Fruit fly (Drosophila melanogaster) whole organism, embryonic: ENCODE measurements around the gene Cpsf5.

Source experiments
- BEAF-32 ChIP-seq: fragments of 200-800 bp; sonication (Bioruptor generic); optimal IDR thresholded peaks from 3 replicates; lab custom pipeline; 2017; ENCODE audit warnings: missing biosample characterization, missing genetic modification characterization, mild to moderate bottlenecking, moderate library complexity, missing genetic modification reagents
- CG1024 ChIP-seq: fragments of 200-800 bp; sonication (Bioruptor generic); IDR thresholded peaks from 2 replicates; pipeline ENCODE4 v1.3.6; 2022; ENCODE audit warnings: missing biosample characterization, missing genetic modification characterization
- CG10274 ChIP-seq: fragments of 200-800 bp; sonication (Bioruptor generic); optimal IDR thresholded peaks from 3 replicates; lab custom pipeline; 2017; ENCODE audit warnings: missing biosample characterization, mild to moderate bottlenecking, missing genetic modification characterization
- CG11504 ChIP-seq: fragments of 200-800 bp; sonication (Bioruptor generic); optimal IDR thresholded peaks from 3 replicates; lab custom pipeline; 2019; ENCODE audit warnings: missing biosample characterization, mild to moderate bottlenecking, missing genetic modification characterization, moderate library complexity
- CG12299 ChIP-seq: fragments of 200-800 bp; sonication (Bioruptor generic); optimal IDR thresholded peaks from 2 replicates; lab custom pipeline; 2018; ENCODE audit warnings: missing biosample characterization, mild to moderate bottlenecking, missing genetic modification characterization
- CG12769 ChIP-seq: fragments of 200-800 bp; sonication (Bioruptor generic); optimal IDR thresholded peaks from 2 replicates; lab custom pipeline; 2019; ENCODE audit warnings: missing biosample characterization, mild to moderate bottlenecking, missing genetic modification characterization, moderate library complexity
- CG14014 ChIP-seq: fragments of 200-800 bp; sonication (Bioruptor generic); IDR thresholded peaks from 2 replicates; pipeline ENCODE4 v1.3.6; 2022; ENCODE audit warnings: missing biosample characterization, missing genetic modification characterization
- CG14710 ChIP-seq: fragments of 200-800 bp; sonication (Bioruptor generic); optimal IDR thresholded peaks from 3 replicates; lab custom pipeline; 2019; ENCODE audit warnings: missing biosample characterization, mild to moderate bottlenecking, missing genetic modification characterization, moderate library complexity
- CG34376 ChIP-seq: fragments of 200-800 bp; sonication (Bioruptor generic); optimal IDR thresholded peaks from 2 replicates; lab custom pipeline; 2018; ENCODE audit warnings: missing biosample characterization, mild to moderate bottlenecking, missing genetic modification characterization
- CG34422 ChIP-seq: fragments of 200-800 bp; sonication (Bioruptor generic); IDR thresholded peaks from 3 replicates; pipeline ENCODE4 v1.3.6; 2022; ENCODE audit warnings: missing biosample characterization, missing genetic modification characterization
- CG3726 ChIP-seq: fragments of 200-800 bp; sonication (Bioruptor generic); IDR thresholded peaks from 3 replicates; pipeline ENCODE4, ENCODE4 v1.3.6; 2022; ENCODE audit warnings: missing biosample characterization, missing genetic modification characterization
- CG3838 ChIP-seq: fragments of 200-800 bp; sonication (Bioruptor generic); optimal IDR thresholded peaks from 3 replicates; lab custom pipeline; 2016; ENCODE audit warnings: missing biosample characterization, missing genetic modification characterization
- CG42726 ChIP-seq: fragments of 200-800 bp; sonication (Bioruptor generic); IDR thresholded peaks from 2 replicates; pipeline ENCODE4 v1.3.6; 2022; ENCODE audit warnings: missing biosample characterization, missing genetic modification characterization; ENCODE audit not compliant: partially characterized antibody
- CG4282 ChIP-seq: fragments of 200-800 bp; sonication (Bioruptor generic); optimal IDR thresholded peaks from 2 replicates; lab custom pipeline; 2016; ENCODE audit warnings: missing biosample characterization, missing genetic modification characterization
- CG6765 ChIP-seq: fragments of 200-800 bp; sonication (Bioruptor generic); optimal IDR thresholded peaks from 3 replicates; lab custom pipeline; 2017; ENCODE audit warnings: missing biosample characterization, mild to moderate bottlenecking, missing genetic modification characterization
- CG7357 ChIP-seq: fragments of 200-800 bp; sonication (Bioruptor generic); IDR thresholded peaks from 3 replicates; pipeline ENCODE4 v1.3.6; 2022; ENCODE audit warnings: missing biosample characterization, missing genetic modification characterization
- CG8281 ChIP-seq: fragments of 200-800 bp; sonication (Bioruptor generic); optimal IDR thresholded peaks from 2 replicates; lab custom pipeline; 2018; ENCODE audit warnings: missing biosample characterization, mild to moderate bottlenecking, missing genetic modification characterization, moderate library complexity
- CG9609 ChIP-seq: fragments of 200-800 bp; sonication (Bioruptor generic); optimal IDR thresholded peaks from 3 replicates; lab custom pipeline; 2016; ENCODE audit warnings: missing biosample characterization, missing genetic modification characterization
- Dek ChIP-seq: fragments of 200-800 bp; sonication (Bioruptor generic); optimal IDR thresholded peaks from 3 replicates; lab custom pipeline; 2019; ENCODE audit warnings: missing biosample characterization, mild to moderate bottlenecking, missing genetic modification characterization, moderate library complexity
- Eip74EF ChIP-seq, 2 experiments: fragments of 200-800 bp in 1 of 2; fragments of >200 bp in 1 of 2; sonication (Bioruptor generic) in 1 of 2; optimal IDR thresholded peaks; 2 replicates each; lab custom pipeline; 2017 to 2019; ENCODE audit warnings: missing biosample characterization in 2 of 2, missing genetic modification characterization in 2 of 2, mild to moderate bottlenecking in 1 of 2, moderate library complexity in 1 of 2
- HLH54F ChIP-seq: fragments of 200-800 bp; sonication (Bioruptor generic); optimal IDR thresholded peaks from 3 replicates; lab custom pipeline; 2016; ENCODE audit warnings: missing biosample characterization, missing genetic modification characterization
- NFAT ChIP-seq: fragments of 200-800 bp; sonication (Bioruptor generic); IDR thresholded peaks from 2 replicates; pipeline ENCODE4 v1.3.6; 2022; ENCODE audit warnings: missing biosample characterization, missing genetic modification characterization
- Nf-YB ChIP-seq: fragments of 200-800 bp; sonication (Bioruptor generic); optimal IDR thresholded peaks from 3 replicates; lab custom pipeline; 2019; ENCODE audit warnings: missing biosample characterization, mild to moderate bottlenecking, missing genetic modification characterization, moderate library complexity
- Scr ChIP-seq: fragments of 200-800 bp; sonication (Bioruptor generic); IDR thresholded peaks from 2 replicates; pipeline ENCODE4 v1.3.6; 2022; ENCODE audit warnings: missing biosample characterization, missing genetic modification characterization; ENCODE audit not compliant: partially characterized antibody
- Side ChIP-seq: fragments of 200-800 bp; sonication (Bioruptor generic); optimal IDR thresholded peaks from 2 replicates; lab custom pipeline; 2016; ENCODE audit warnings: missing biosample characterization, missing genetic modification characterization
- Six4 ChIP-seq: fragments of 200-800 bp; sonication (Bioruptor generic); optimal IDR thresholded peaks from 2 replicates; lab custom pipeline; 2016; ENCODE audit warnings: missing biosample characterization, missing genetic modification characterization
- Ssrp ChIP-seq: fragments of 200-800 bp; sonication (Bioruptor generic); optimal IDR thresholded peaks from 2 replicates; lab custom pipeline; 2018; ENCODE audit warnings: missing biosample characterization, mild to moderate bottlenecking, missing genetic modification characterization, moderate library complexity
- Stat92E ChIP-seq, 3 experiments: fragments of >200 bp in 2 of 3; fragments of 200-800 bp in 1 of 3; sonication (Bioruptor generic) in 1 of 3; optimal IDR thresholded peaks; 2 replicates each; lab custom pipeline; 2017 to 2019; ENCODE audit warnings: missing biosample characterization in 3 of 3, missing genetic modification characterization in 3 of 3, mild to moderate bottlenecking in 1 of 3, moderate library complexity in 1 of 3
- TFAM ChIP-seq: fragments of 200-800 bp; sonication (Bioruptor generic); optimal IDR thresholded peaks from 2 replicates; lab custom pipeline; 2017; ENCODE audit warnings: missing biosample characterization, missing genetic modification characterization, inconsistent platforms
- ac ChIP-seq: fragments of 200-800 bp; sonication (Bioruptor generic); optimal IDR thresholded peaks from 3 replicates; lab custom pipeline; 2017; ENCODE audit warnings: missing biosample characterization, mild to moderate bottlenecking, missing genetic modification characterization
- caup ChIP-seq: fragments of 200-800 bp; sonication (Bioruptor generic); optimal IDR thresholded peaks from 3 replicates; lab custom pipeline; 2017; ENCODE audit warnings: missing biosample characterization, mild to moderate bottlenecking, missing genetic modification characterization, moderate library complexity; ENCODE audit not compliant: severe bottlenecking
- dan ChIP-seq: fragments of 200-800 bp; sonication (Bioruptor generic); IDR thresholded peaks from 2 replicates; pipeline ENCODE4 v1.3.6; 2022; ENCODE audit warnings: missing biosample characterization, missing genetic modification characterization
- dmrt11E ChIP-seq: fragments of 200-800 bp; sonication (Bioruptor generic); optimal IDR thresholded peaks from 3 replicates; lab custom pipeline; 2018; ENCODE audit warnings: missing biosample characterization, mild to moderate bottlenecking, missing genetic modification characterization, moderate library complexity
- fru ChIP-seq: fragments of >200 bp; optimal IDR thresholded peaks from 2 replicates; lab custom pipeline; 2017
- grn ChIP-seq: fragments of 200-800 bp; sonication (Bioruptor generic); optimal IDR thresholded peaks from 3 replicates; lab custom pipeline; 2017; ENCODE audit warnings: missing biosample characterization, missing genetic modification characterization
- gro ChIP-seq: fragments of 200-800 bp; sonication (Bioruptor generic); optimal IDR thresholded peaks from 2 replicates; lab custom pipeline; 2016; ENCODE audit warnings: missing biosample characterization, missing genetic modification characterization
- gt ChIP-seq: fragments of 200-800 bp; sonication (Bioruptor generic); IDR thresholded peaks from 2 replicates; pipeline ENCODE4 v1.3.6; 2022; ENCODE audit warnings: missing biosample characterization, missing genetic modification characterization
- ham ChIP-seq: fragments of 200-800 bp; sonication (Bioruptor generic); IDR thresholded peaks from 2 replicates; pipeline ENCODE4 v1.3.6; 2022; ENCODE audit warnings: missing biosample characterization, missing genetic modification characterization
- hbn ChIP-seq: fragments of 200-800 bp; sonication (Bioruptor generic); IDR thresholded peaks from 2 replicates; pipeline ENCODE4 v1.3.6; 2022; ENCODE audit warnings: missing biosample characterization, missing genetic modification characterization; ENCODE audit not compliant: partially characterized antibody
- jumu ChIP-seq: fragments of 200-800 bp; sonication (Bioruptor generic); optimal IDR thresholded peaks from 3 replicates; lab custom pipeline; 2016; ENCODE audit warnings: missing biosample characterization, missing genetic modification characterization
- ken ChIP-seq: fragments of 200-800 bp; sonication (Bioruptor generic); IDR thresholded peaks from 3 replicates; pipeline ENCODE4 v1.3.6; 2022; ENCODE audit warnings: missing biosample characterization, missing genetic modification characterization
- lmd ChIP-seq: fragments of 200-800 bp; sonication (Bioruptor generic); IDR thresholded peaks from 2 replicates; pipeline ENCODE4 v1.3.6; 2022; ENCODE audit warnings: missing biosample characterization, missing genetic modification characterization
- mld ChIP-seq: fragments of 200-800 bp; sonication (Bioruptor generic); IDR thresholded peaks from 3 replicates; pipeline ENCODE4 v1.3.6; 2022; ENCODE audit warnings: missing biosample characterization, missing genetic modification characterization; ENCODE audit not compliant: partially characterized antibody
- pan ChIP-seq, 4 experiments: fragments of >200 bp in 3 of 4; fragments of 200-800 bp in 1 of 4; sonication (Bioruptor generic) in 1 of 4; optimal IDR thresholded peaks in 3 of 4; IDR thresholded peaks in 1 of 4; 2 replicates each; pipeline versions ENCODE4 v1.3.6 to Lab custom; 2017 to 2022; ENCODE audit warnings: missing biosample characterization in 2 of 4, missing genetic modification characterization in 2 of 4, mixed read lengths in 1 of 4
- prd ChIP-seq, 3 experiments: fragments of >200 bp in 2 of 3; fragments of 200-800 bp in 1 of 3; sonication (Bioruptor generic) in 1 of 3; optimal IDR thresholded peaks in 2 of 3; IDR thresholded peaks in 1 of 3; 2 replicates in 2 of 3; 3 replicates in 1 of 3; pipeline versions ENCODE4 v1.3.6 to Lab custom; 2017 to 2022; ENCODE audit warnings: missing biosample characterization in 1 of 3, missing genetic modification characterization in 1 of 3
- pzg ChIP-seq: fragments of 200-800 bp; sonication (Bioruptor generic); optimal IDR thresholded peaks from 3 replicates; lab custom pipeline; 2018; ENCODE audit warnings: missing biosample characterization, mild to moderate bottlenecking, missing genetic modification characterization, moderate library complexity
- salm ChIP-seq: fragments of 200-800 bp; sonication (Bioruptor generic); optimal IDR thresholded peaks from 2 replicates; lab custom pipeline; 2018; ENCODE audit warnings: missing biosample characterization, mild to moderate bottlenecking, missing genetic modification characterization
- zen ChIP-seq: fragments of 200-800 bp; sonication (Bioruptor generic); optimal IDR thresholded peaks from 3 replicates; lab custom pipeline; 2018; ENCODE audit warnings: missing biosample characterization, mild to moderate bottlenecking, missing genetic modification characterization, moderate library complexity

Cpsf5 gene

dm6 chr3L:9423757-9424527, 13.1 kb downstream of the Cpsf5 start (continued):
- TF ChIP-seq fru (lab: Kevin White, UChicago) (no peak), gt (GFP tag; lab: Robert Waterston, UW) (no peak), CG1024 (GFP tag; lab: Robert Waterston, UW) (no peak), CG12769 (tag; lab: Kevin White, UChicago) (peak; percentile 7), CG7357 (GFP tag; lab: Robert Waterston, UW) (no peak), Side (GFP tag; lab: Kevin White, UChicago) (no peak), Nf-YB (GFP tag; lab: Kevin White, UChicago) (no peak), caup (GFP tag; lab: Kevin White, UChicago) (no peak), CG3838 (GFP tag; lab: Kevin White, UChicago) (no peak), HLH54F (GFP tag; lab: Kevin White, UChicago) (no peak), CG8281 (tag; lab: Kevin White, UChicago) (no peak), CG34376 (GFP tag; lab: Kevin White, UChicago) (peak; percentile 57), Stat92E (GFP tag; optimal IDR thresholded peaks at IDR 0.05; lab: Kevin White, UChicago) (no peak), CG4282 (GFP tag; lab: Kevin White, UChicago) (no peak), zen (tag; lab: Kevin White, UChicago) (no peak), gro (GFP tag; lab: Kevin White, UChicago) (no peak), CG3726 (GFP tag; lab: Robert Waterston, UW) (no peak), CG14014 (GFP tag; lab: Robert Waterston, UW) (no peak), NFAT (GFP tag; lab: Robert Waterston, UW) (no peak), CG34422 (GFP tag; lab: Robert Waterston, UW) (no peak), ham (GFP tag; lab: Robert Waterston, UW) (no peak), mld (GFP tag; lab: Robert Waterston, UW) (no peak), jumu (GFP tag; lab: Kevin White, UChicago) (no peak), dan (GFP tag; lab: Robert Waterston, UW) (no peak), ken (GFP tag; lab: Robert Waterston, UW) (no peak), Scr (GFP tag; lab: Robert Waterston, UW) (no peak), pan (optimal IDR thresholded peaks at IDR 0.05; lab: Kevin White, UChicago) (no peak), pan (GFP tag; optimal IDR thresholded peaks at IDR 0.05 in 1 of 2, IDR thresholded peaks at IDR 0.05 in 1 of 2) (no peak), BEAF-32 (peak; percentile 8), pzg (GFP tag; lab: Kevin White, UChicago) (peak; percentile 4), CG42726 (no peak), grn (GFP tag; lab: Kevin White, UChicago) (peak; percentile 85), CG14710 (no peak), CG10274 (GFP tag; lab: Kevin White, UChicago) (no peak), hbn (GFP tag; lab: Robert Waterston, UW) (no peak), Six4 (GFP tag; lab: Kevin White, UChicago) (no peak), Dek (tag; lab: Kevin White, UChicago) (no peak), CG6765 (no peak), CG11504 (tag; lab: Kevin White, UChicago) (no peak), dmrt11E (tag; lab: Kevin White, UChicago) (no peak), TFAM (no peak), CG12299 (tag; lab: Kevin White, UChicago) (no peak), ac (GFP tag; lab: Kevin White, UChicago) (no peak), prd (optimal IDR thresholded peaks at IDR 0.05; lab: Kevin White, UChicago) (no peak), prd (GFP tag; IDR thresholded peaks at IDR 0.05; lab: Robert Waterston, UW) (0 out of 3 replicates have a peak, but pooled peaks have one; percentile 19), CG9609 (GFP tag; lab: Kevin White, UChicago) (no peak), lmd (GFP tag; lab: Robert Waterston, UW) (no peak), Eip74EF (GFP tag; optimal IDR thresholded peaks at IDR 0.05; lab: Kevin White, UChicago) (no peak), Ssrp (no peak), salm (tag; lab: Kevin White, UChicago) (no peak)
